Worm (Caenorhabditis elegans) whole organism, late embryonic: ENCODE data around the gene qua-1.

Source experiments
- C08G9.2 ChIP-seq: sonication (generic microtip); optimal IDR thresholded peaks from 2 replicates; lab custom pipeline; 2016; ENCODE audit warnings: mild to moderate bottlenecking, missing genetic modification characterization, moderate library complexity, missing compliant biosample characterization
- C38D4.7 ChIP-seq: fragments of 200-800 bp; sonication (Bioruptor generic); optimal IDR thresholded peaks from 2 replicates; lab custom pipeline; 2018; ENCODE audit warnings: mild to moderate bottlenecking, missing genetic modification characterization, moderate library complexity, missing compliant biosample characterization
- F13H6.1 ChIP-seq: sonication (generic microtip); optimal IDR thresholded peaks from 2 replicates; lab custom pipeline; 2016; ENCODE audit warnings: missing genetic modification characterization, missing compliant biosample characterization
- K02D7.2 ChIP-seq: sonication (generic microtip); optimal IDR thresholded peaks from 2 replicates; lab custom pipeline; 2017; ENCODE audit warnings: mild to moderate bottlenecking, missing genetic modification characterization, missing compliant biosample characterization
- K09A11.1 ChIP-seq: sonication (generic microtip); optimal IDR thresholded peaks from 2 replicates; lab custom pipeline; 2017; ENCODE audit warnings: antibody characterized with exemption, mild to moderate bottlenecking, missing genetic modification characterization, missing compliant biosample characterization; ENCODE audit not compliant: insufficient read depth
- T23F11.4 ChIP-seq: fragments of 200-800 bp; sonication (Bioruptor generic); optimal IDR thresholded peaks from 2 replicates; lab custom pipeline; 2018; ENCODE audit warnings: mild to moderate bottlenecking, missing genetic modification characterization, missing compliant biosample characterization
- Y22D7AL.16 ChIP-seq: sonication (generic microtip); optimal IDR thresholded peaks from 2 replicates; lab custom pipeline; 2016; ENCODE audit warnings: missing genetic modification characterization, missing compliant biosample characterization
- ahr-1 ChIP-seq: sonication (generic microtip); optimal IDR thresholded peaks from 2 replicates; lab custom pipeline; 2016; ENCODE audit warnings: missing genetic modification characterization, missing compliant biosample characterization
- ama-1 ChIP-seq: fragments of 150-350 bp; optimal IDR thresholded peaks from 2 replicates; lab custom pipeline; 2014
- ceh-14 ChIP-seq: sonication (generic microtip); optimal IDR thresholded peaks from 2 replicates; lab custom pipeline; 2016; ENCODE audit warnings: missing genotype, missing genetic modification characterization, missing compliant biosample characterization
- ceh-2 ChIP-seq: sonication (generic microtip); optimal IDR thresholded peaks from 2 replicates; lab custom pipeline; 2016; ENCODE audit warnings: missing genotype, missing genetic modification characterization, missing compliant biosample characterization
- ceh-24 ChIP-seq: sonication (generic microtip); optimal IDR thresholded peaks from 2 replicates; lab custom pipeline; 2016; ENCODE audit warnings: mild to moderate bottlenecking, missing genetic modification characterization, missing compliant biosample characterization
- ceh-30 ChIP-seq: fragments of 150-350 bp; optimal IDR thresholded peaks from 2 replicates; lab custom pipeline; 2014; ENCODE audit warnings: missing biosample characterization, missing genetic modification characterization
- ceh-31 ChIP-seq: sonication (generic microtip); optimal IDR thresholded peaks from 2 replicates; lab custom pipeline; 2016; ENCODE audit warnings: missing genetic modification characterization, missing compliant biosample characterization
- ceh-34 ChIP-seq: sonication (generic microtip); optimal IDR thresholded peaks from 2 replicates; lab custom pipeline; 2016; ENCODE audit warnings: mild to moderate bottlenecking, missing genetic modification characterization, missing compliant biosample characterization
- ceh-45 ChIP-seq: fragments of 200-800 bp; sonication (Bioruptor generic); IDR thresholded peaks from 2 replicates; pipeline ENCODE4 v1.3.6; 2022; ENCODE audit warnings: missing genetic modification reagents, missing genetic modification characterization, missing compliant biosample characterization
- ceh-48 ChIP-seq: sonication (generic microtip); optimal IDR thresholded peaks from 2 replicates; lab custom pipeline; 2016; ENCODE audit warnings: missing genetic modification characterization, inconsistent platforms, missing compliant biosample characterization
- ceh-6 ChIP-seq: fragments of 200-800 bp; sonication (Bioruptor generic); optimal IDR thresholded peaks from 2 replicates; lab custom pipeline; 2018; ENCODE audit warnings: mild to moderate bottlenecking, missing genetic modification characterization, missing compliant biosample characterization
- che-1 ChIP-seq: sonication (generic microtip); optimal IDR thresholded peaks from 2 replicates; lab custom pipeline; 2016; ENCODE audit warnings: mild to moderate bottlenecking, missing genetic modification characterization, missing compliant biosample characterization
- dmd-4 ChIP-seq: sonication (generic microtip); optimal IDR thresholded peaks from 2 replicates; lab custom pipeline; 2016; ENCODE audit warnings: borderline replicate concordance, missing genetic modification characterization, missing compliant biosample characterization
- dve-1 ChIP-seq: sonication (generic microtip); optimal IDR thresholded peaks from 2 replicates; lab custom pipeline; 2017; ENCODE audit warnings: antibody characterized with exemption, mild to moderate bottlenecking, missing genetic modification characterization, missing compliant biosample characterization
- ets-4 ChIP-seq: sonication (generic microtip); optimal IDR thresholded peaks from 2 replicates; lab custom pipeline; 2016; ENCODE audit warnings: missing genetic modification characterization, missing compliant biosample characterization
- eyg-1 ChIP-seq: sonication (generic microtip); optimal IDR thresholded peaks from 2 replicates; lab custom pipeline; 2016; ENCODE audit warnings: missing genotype, missing genetic modification characterization, missing compliant biosample characterization
- fax-1 ChIP-seq: sonication (generic microtip); optimal IDR thresholded peaks from 2 replicates; lab custom pipeline; 2016; ENCODE audit warnings: missing genotype, missing genetic modification characterization, missing compliant biosample characterization
- fkh-6 ChIP-seq: sonication (generic microtip); optimal IDR thresholded peaks from 2 replicates; lab custom pipeline; 2016; ENCODE audit warnings: missing genetic modification characterization, missing compliant biosample characterization
- hlh-13 ChIP-seq: fragments of 200-800 bp; sonication (Bioruptor generic); optimal IDR thresholded peaks from 2 replicates; lab custom pipeline; 2018; ENCODE audit warnings: mild to moderate bottlenecking, missing genetic modification characterization, missing compliant biosample characterization
- hlh-15 ChIP-seq: sonication (generic microtip); optimal IDR thresholded peaks from 2 replicates; lab custom pipeline; 2016; ENCODE audit warnings: missing genetic modification characterization, missing compliant biosample characterization
- hlh-30 ChIP-seq: sonication (generic microtip); optimal IDR thresholded peaks from 2 replicates; lab custom pipeline; 2017; ENCODE audit warnings: antibody characterized with exemption, missing genetic modification characterization, missing compliant biosample characterization; ENCODE audit not compliant: insufficient read depth
- hlh-8 ChIP-seq: sonication (generic microtip); optimal IDR thresholded peaks from 2 replicates; lab custom pipeline; 2016; ENCODE audit warnings: missing genotype, missing genetic modification characterization, missing compliant biosample characterization
- lin-11 ChIP-seq: fragments of 200-800 bp; sonication (Bioruptor generic); optimal IDR thresholded peaks from 2 replicates; lab custom pipeline; 2018; ENCODE audit warnings: mild to moderate bottlenecking, missing genetic modification characterization, missing compliant biosample characterization
- mec-3 ChIP-seq: sonication (generic microtip); optimal IDR thresholded peaks from 2 replicates; lab custom pipeline; 2016; ENCODE audit warnings: borderline replicate concordance, missing genetic modification characterization, missing compliant biosample characterization
- nfya-1 ChIP-seq: sonication (generic microtip); optimal IDR thresholded peaks from 2 replicates; lab custom pipeline; 2017; ENCODE audit warnings: missing genetic modification characterization, mild to moderate bottlenecking, missing compliant biosample characterization, antibody characterized with exemption, moderate library complexity
- nhr-11 ChIP-seq: fragments of 150-350 bp; optimal IDR thresholded peaks from 2 replicates; lab custom pipeline; 2014; ENCODE audit warnings: missing biosample characterization, missing genetic modification characterization
- nhr-232 ChIP-seq: sonication (generic microtip); optimal IDR thresholded peaks from 2 replicates; lab custom pipeline; 2016; ENCODE audit warnings: missing genetic modification characterization, missing compliant biosample characterization
- odd-2 ChIP-seq: sonication (generic microtip); optimal IDR thresholded peaks from 2 replicates; lab custom pipeline; 2017; ENCODE audit warnings: antibody characterized with exemption, mild to moderate bottlenecking, missing genetic modification characterization, missing compliant biosample characterization
- pax-1 ChIP-seq: fragments of 150-350 bp; optimal IDR thresholded peaks from 2 replicates; lab custom pipeline; 2014; ENCODE audit warnings: missing biosample characterization, missing genetic modification characterization
- pha-2 ChIP-seq: sonication (generic microtip); optimal IDR thresholded peaks from 2 replicates; lab custom pipeline; 2017; ENCODE audit warnings: mild to moderate bottlenecking, missing genetic modification characterization, missing compliant biosample characterization
- pros-1 ChIP-seq: fragments of 150-350 bp; optimal IDR thresholded peaks from 2 replicates; lab custom pipeline; 2014; ENCODE audit warnings: missing biosample characterization, missing genetic modification reagents, missing genetic modification characterization
- ref-2 ChIP-seq: sonication (generic microtip); optimal IDR thresholded peaks from 2 replicates; lab custom pipeline; 2016; ENCODE audit warnings: missing genetic modification characterization, missing compliant biosample characterization
- sdc-2 ChIP-seq: sonication (generic microtip); optimal IDR thresholded peaks from 2 replicates; lab custom pipeline; 2016; ENCODE audit warnings: missing genotype, missing genetic modification characterization, missing compliant biosample characterization
- sox-2 ChIP-seq: fragments of 200-800 bp; sonication (Bioruptor generic); IDR thresholded peaks from 2 replicates; pipeline ENCODE4 v1.3.6; 2022; ENCODE audit warnings: missing genetic modification reagents, missing genetic modification characterization, missing compliant biosample characterization
- tbx-2 ChIP-seq: sonication (generic microtip); optimal IDR thresholded peaks from 2 replicates; lab custom pipeline; 2016; ENCODE audit warnings: missing genetic modification characterization, missing compliant biosample characterization
- tbx-7 ChIP-seq: sonication (generic microtip); optimal IDR thresholded peaks from 2 replicates; lab custom pipeline; 2016; ENCODE audit warnings: missing genotype, missing genetic modification characterization, missing compliant biosample characterization
- unc-3 ChIP-seq, 2 experiments: fragments of 200-800 bp in 1 of 2; sonication (Bioruptor generic) in 1 of 2; sonication (generic microtip) in 1 of 2; conservative IDR thresholded peaks in 1 of 2; optimal IDR thresholded peaks in 1 of 2; 2 replicates each; pipeline versions ENCODE4 v1.3.6 to Lab custom; 2016 to 2022; ENCODE audit warnings: missing compliant biosample characterization in 2 of 2, missing genetic modification characterization in 2 of 2, missing genetic modification reagents in 1 of 2
- unc-55 ChIP-seq: sonication (generic microtip); optimal IDR thresholded peaks from 2 replicates; lab custom pipeline; 2017; ENCODE audit warnings: missing biosample characterization, missing genetic modification reagents, missing genetic modification characterization
- unc-86 ChIP-seq: sonication (generic microtip); optimal IDR thresholded peaks from 2 replicates; lab custom pipeline; 2016; ENCODE audit warnings: missing genetic modification characterization, missing compliant biosample characterization
- zip-5 ChIP-seq: sonication (generic microtip); optimal IDR thresholded peaks from 2 replicates; lab custom pipeline; 2016; ENCODE audit warnings: missing genetic modification characterization, missing compliant biosample characterization
- ztf-16 ChIP-seq: sonication (generic microtip); optimal IDR thresholded peaks from 2 replicates; lab custom pipeline; 2017; ENCODE audit warnings: missing genetic modification characterization, missing compliant biosample characterization

qua-1 gene

DNA sequence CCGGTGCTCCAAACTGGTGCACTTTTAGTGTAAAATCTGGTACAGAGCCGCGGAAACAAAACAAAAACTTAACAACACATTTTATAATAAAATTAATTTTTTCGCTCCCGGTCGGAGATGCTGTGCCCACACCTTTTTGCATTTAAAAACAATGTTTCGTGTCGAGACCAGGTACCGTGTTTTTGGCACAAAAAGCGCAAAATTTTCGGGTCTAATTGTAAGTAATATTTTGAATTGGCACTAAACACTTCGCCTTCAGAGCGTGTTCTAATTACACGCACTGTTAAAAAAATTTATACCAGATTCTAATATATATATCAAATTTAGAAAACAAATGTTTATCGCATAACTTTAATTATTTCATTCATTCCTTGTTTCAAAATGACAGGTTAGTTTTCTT lies 17.2 kb upstream of the qua-1 start, which contains the start of gene dylt-3:
TSS of gene dylt-3 (plus strand) at position 301 of the 400 bp plus-strand sequence.
- TF ChIP-seq F13H6.1 (tag; lab: Kevin White, UChicago): no peak
- TF ChIP-seq hlh-15 (tag; lab: Kevin White, UChicago): no peak
- TF ChIP-seq lin-11 (tag; lab: Kevin White, UChicago): no peak
- no peak for TF ChIP-seq ref-2 (tag; lab: Kevin White, UChicago)
- no peak for TF ChIP-seq Y22D7AL.16 (tag; lab: Kevin White, UChicago)
- no peak for TF ChIP-seq hlh-13 (GFP tag; lab: Kevin White, UChicago)
- no peak for TF ChIP-seq hlh-8 (tag; lab: Kevin White, UChicago)
- TF ChIP-seq ceh-6 (GFP tag; lab: Kevin White, UChicago): no peak
- TF ChIP-seq tbx-2 (tag; lab: Kevin White, UChicago): no peak
- TF ChIP-seq nhr-11 (tag; lab: Kevin White, UChicago): no peak
- no peak for TF ChIP-seq K02D7.2 (tag; lab: Kevin White, UChicago)
- TF ChIP-seq C08G9.2 (tag; lab: Kevin White, UChicago): no peak
- TF ChIP-seq fkh-6 (tag; lab: Kevin White, UChicago): no peak
- no peak for TF ChIP-seq pax-1 (tag; lab: Kevin White, UChicago)
- no peak for TF ChIP-seq nhr-232 (tag; lab: Kevin White, UChicago)
- TF ChIP-seq sdc-2 (tag; lab: Kevin White, UChicago): no peak
- no peak for TF ChIP-seq dmd-4 (tag; lab: Kevin White, UChicago)

DNA sequence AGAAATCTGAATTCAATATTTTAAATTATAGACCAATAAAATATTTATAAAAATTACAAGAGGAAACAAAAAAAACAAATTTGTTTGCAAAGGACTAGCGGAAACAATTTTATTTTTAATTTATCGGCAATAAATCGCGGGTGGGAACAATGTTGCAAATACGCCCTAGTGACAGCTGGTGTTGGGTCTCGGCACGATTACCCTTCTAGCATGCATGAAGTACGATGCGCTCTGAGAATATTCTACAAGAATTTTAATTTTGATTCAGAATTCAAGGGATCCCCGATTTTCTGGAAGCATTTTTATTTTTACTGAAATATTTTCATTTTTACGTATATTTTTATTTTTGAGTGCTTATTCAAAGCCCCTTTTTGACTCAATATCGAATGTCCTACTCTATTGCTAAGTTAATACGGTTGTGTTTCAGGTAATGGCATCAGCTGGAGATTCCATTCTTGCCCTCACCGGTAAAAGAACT lies 13.5 kb upstream of the qua-1 start, which contains the start of the genes mig-5 and cct-1:
TSS of gene mig-5 (minus strand) at position 8 of the 478 bp plus-strand sequence.
TSS of gene cct-1 (plus strand) at position 428 of the 478 bp plus-strand sequence.
- TF ChIP-seq dve-1 (tag; lab: Kevin White, UChicago) (peak; percentile 33), ceh-24 (tag; lab: Kevin White, UChicago) (no peak), nfya-1 (peak; percentile 94), fax-1 (tag; lab: Kevin White, UChicago) (peak; percentile 31), unc-3 (GFP tag; conservative IDR thresholded peaks at IDR 0.05; lab: Robert Waterston, UW) (no peak), unc-3 (tag; optimal IDR thresholded peaks at IDR 0.05; lab: Kevin White, UChicago) (no peak), ceh-31 (tag; lab: Kevin White, UChicago) (peak; percentile 68), ceh-45 (GFP tag; lab: Robert Waterston, UW) (no peak), zip-5 (tag; lab: Kevin White, UChicago) (no peak), ztf-16 (tag; lab: Kevin White, UChicago) (no peak), nhr-11 (tag; lab: Kevin White, UChicago) (no peak), ceh-48 (tag; lab: Kevin White, UChicago) (peak; percentile 24), unc-86 (peak; percentile 66), che-1 (tag; lab: Kevin White, UChicago) (no peak), pros-1 (tag; lab: Kevin White, UChicago) (no peak), sox-2 (GFP tag; lab: Robert Waterston, UW) (no peak), hlh-30 (tag; lab: Kevin White, UChicago) (peak; percentile 2), mec-3 (no peak), C38D4.7 (no peak), ceh-14 (tag; lab: Kevin White, UChicago) (peak; percentile 80), ets-4 (tag; lab: Kevin White, UChicago) (peak; percentile 12), tbx-7 (tag; lab: Kevin White, UChicago) (no peak), nhr-232 (tag; lab: Kevin White, UChicago) (no peak), fkh-6 (tag; lab: Kevin White, UChicago) (no peak), K02D7.2 (tag; lab: Kevin White, UChicago) (no peak), ahr-1 (tag; lab: Kevin White, UChicago) (no peak), unc-55 (GFP tag; lab: Kevin White, UChicago) (peak; percentile 86), ceh-34 (peak; percentile 69), ceh-30 (no peak), eyg-1 (tag; lab: Kevin White, UChicago) (no peak), pha-2 (tag; lab: Kevin White, UChicago) (no peak), C08G9.2 (tag; lab: Kevin White, UChicago) (no peak), T23F11.4 (no peak), tbx-2 (tag; lab: Kevin White, UChicago) (peak; percentile 69), K09A11.1 (tag; lab: Kevin White, UChicago) (peak; percentile 0), ceh-6 (GFP tag; lab: Kevin White, UChicago) (no peak), hlh-13 (GFP tag; lab: Kevin White, UChicago) (no peak), F13H6.1 (tag; lab: Kevin White, UChicago) (peak; percentile 5), Y22D7AL.16 (tag; lab: Kevin White, UChicago) (peak; percentile 28), ama-1 (lab: Kevin White, UChicago) (no peak), ceh-2 (no peak), odd-2 (tag; lab: Kevin White, UChicago) (no peak)
